Worm (Caenorhabditis elegans) whole organism, L4/young adult: ENCODE results near the gene tpp-2.

ENCODE experiments used
- W03F9.2 ChIP-seq: fragments of 150-350 bp; optimal IDR thresholded peaks from 2 replicates; lab custom pipeline; 2014; ENCODE audit warnings: missing biosample characterization, missing genetic modification characterization
- dao-5 ChIP-seq: sonication (generic microtip); optimal IDR thresholded peaks from 2 replicates; lab custom pipeline; 2016; ENCODE audit warnings: missing genotype, missing genetic modification characterization, moderate library complexity, missing compliant biosample characterization
- him-1 ChIP-seq: sonication (generic microtip); optimal IDR thresholded peaks from 2 replicates; lab custom pipeline; 2016; ENCODE audit warnings: missing genotype, missing genetic modification reagents, missing genetic modification characterization, missing compliant biosample characterization

tpp-2 gene

DNA sequence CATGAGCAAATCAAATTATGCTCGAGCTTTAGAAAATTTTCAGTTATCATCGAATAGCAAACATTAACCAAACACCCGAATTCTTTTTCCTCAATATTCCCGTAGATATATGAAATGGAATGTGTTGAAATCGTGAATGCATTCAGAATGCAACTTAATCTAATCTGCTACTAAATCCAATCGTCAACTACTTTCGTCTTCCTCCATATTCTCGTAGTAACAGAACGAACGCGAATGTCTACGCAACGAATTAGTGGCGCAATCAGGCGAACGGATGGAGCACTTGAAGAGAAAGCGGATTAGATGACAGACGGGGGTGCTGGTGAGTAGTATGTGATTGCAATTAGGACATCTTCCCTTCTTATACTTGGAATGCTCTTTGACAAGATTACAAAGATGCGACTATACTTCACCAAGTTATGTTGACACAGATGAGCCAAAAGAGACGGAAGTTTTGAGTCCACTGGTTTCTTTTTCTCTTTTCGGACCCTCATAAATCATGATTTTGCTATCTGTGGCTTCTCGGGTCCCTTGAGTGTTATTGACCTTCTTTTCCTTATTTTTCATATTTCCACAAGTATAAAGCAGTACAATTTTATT lies 16.5 kb upstream of the tpp-2 start:
- TF ChIP-seq dao-5 (tag; lab: Kevin White, UChicago) (no peak), him-1 (tag; lab: Kevin White, UChicago) (no peak), W03F9.2 (tag; lab: Kevin White, UChicago) (no peak)

DNA sequence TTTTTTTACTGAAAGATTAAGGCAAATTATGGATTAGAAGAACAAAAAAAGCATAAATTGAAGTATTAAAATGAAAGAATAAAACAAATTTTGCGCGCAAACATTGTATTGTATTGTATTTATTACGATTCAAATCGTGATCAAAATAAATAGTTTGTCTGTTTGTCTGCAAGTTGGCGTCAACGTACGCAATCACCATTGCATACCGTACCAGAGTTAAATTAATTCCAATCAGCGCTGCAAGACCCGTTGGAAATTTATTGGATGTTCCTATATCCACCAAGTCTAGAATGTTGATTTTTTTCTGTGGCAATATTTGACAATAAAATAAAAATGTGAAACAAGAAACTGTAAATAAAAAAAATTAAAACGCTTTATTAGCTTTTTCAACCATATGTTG lies 15.8 kb upstream of the tpp-2 start, which contains the start of gene heri-1:
Gene heri-1 (minus strand): TSS at position 8 of the 400 bp plus-strand sequence.
- TF ChIP-seq W03F9.2 (tag; lab: Kevin White, UChicago): no peak
- TF ChIP-seq dao-5 (tag; lab: Kevin White, UChicago): no peak
- no peak for TF ChIP-seq him-1 (tag; lab: Kevin White, UChicago)

DNA sequence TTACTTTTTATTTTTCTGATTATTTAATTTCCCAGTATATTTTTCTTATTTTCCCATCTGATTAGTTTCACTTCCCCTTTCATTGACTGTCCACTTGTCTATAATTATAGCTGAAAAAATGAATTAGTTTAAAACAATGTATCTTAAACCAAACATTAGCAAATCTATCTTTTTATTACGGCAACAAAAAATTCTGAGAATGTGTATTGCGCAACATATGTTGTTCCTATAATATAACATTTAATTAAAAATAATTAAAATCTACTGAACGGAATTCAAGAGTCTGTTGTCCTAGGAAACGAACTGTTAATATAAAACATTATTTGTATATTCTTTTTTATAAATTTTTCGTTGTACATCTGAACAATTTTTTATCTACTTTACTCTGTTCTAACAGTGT lies 12.6 kb upstream of the tpp-2 start:
- TF ChIP-seq him-1 (tag; lab: Kevin White, UChicago) (no peak), dao-5 (tag; lab: Kevin White, UChicago) (no peak), W03F9.2 (tag; lab: Kevin White, UChicago) (no peak)

DNA sequence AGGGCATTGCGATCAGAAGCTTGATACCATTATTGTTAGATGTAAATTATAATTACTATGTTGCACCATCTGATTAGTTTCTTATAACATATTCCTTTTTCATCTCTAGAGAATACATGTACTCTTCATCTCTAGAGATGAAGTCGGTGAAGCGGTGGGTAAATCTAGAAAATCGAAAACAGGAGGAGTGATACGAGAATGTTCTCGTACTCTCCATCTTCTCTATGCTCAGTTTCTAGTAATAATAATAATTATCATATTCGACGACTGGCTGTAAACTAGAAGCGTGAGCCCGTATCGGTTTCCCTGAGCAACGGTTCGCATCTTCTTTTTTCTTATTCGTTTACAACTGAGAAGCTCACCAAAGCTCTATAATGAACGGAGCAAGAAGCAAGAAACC lies 10.4 kb upstream of the tpp-2 start:
- TF ChIP-seq him-1 (tag; lab: Kevin White, UChicago) (no peak), W03F9.2 (tag; lab: Kevin White, UChicago) (no peak), dao-5 (tag; lab: Kevin White, UChicago) (no peak)

DNA sequence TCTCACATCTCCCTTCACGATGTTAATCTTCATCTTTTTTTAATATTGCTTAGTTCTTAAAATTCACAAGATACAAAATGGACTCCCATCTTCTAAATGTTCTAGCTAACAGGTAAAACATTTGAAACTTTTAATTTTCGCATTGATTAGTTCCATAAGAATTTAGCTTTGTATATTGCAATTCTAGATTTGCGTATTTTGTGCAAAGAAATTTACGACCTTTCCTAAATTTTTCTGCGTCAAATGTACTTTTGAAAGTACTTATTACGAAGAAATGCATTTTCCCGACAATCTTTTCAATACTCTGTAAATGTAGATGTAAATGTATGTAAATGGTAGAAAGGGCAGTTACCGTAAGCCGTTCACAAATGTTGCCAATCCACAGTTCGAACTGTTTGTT lies 6.6 kb upstream of the tpp-2 start:
- TF ChIP-seq dao-5 (tag; lab: Kevin White, UChicago) (no peak), him-1 (tag; lab: Kevin White, UChicago) (no peak), W03F9.2 (tag; lab: Kevin White, UChicago) (no peak)

DNA sequence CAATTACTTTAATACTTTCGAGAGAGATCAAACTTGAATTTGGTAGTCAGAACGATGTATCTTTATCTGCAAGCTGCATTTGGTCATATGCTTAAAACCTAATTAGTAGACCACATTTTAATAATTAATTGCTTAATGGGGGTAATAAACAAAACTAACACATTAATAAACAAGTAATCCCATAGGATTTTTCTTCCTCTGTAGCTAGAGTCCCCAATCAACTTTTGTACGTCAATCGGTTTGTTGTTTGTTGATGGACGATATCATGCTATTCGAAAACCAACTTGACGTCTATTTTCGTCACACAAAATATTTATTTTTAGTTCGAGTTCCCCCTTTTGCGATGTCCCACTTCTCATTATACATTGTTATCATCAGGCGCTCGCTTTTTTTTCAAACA lies 4.1 kb upstream of the tpp-2 start:
- TF ChIP-seq dao-5 (tag; lab: Kevin White, UChicago) (no peak), W03F9.2 (tag; lab: Kevin White, UChicago) (no peak), him-1 (tag; lab: Kevin White, UChicago) (no peak)

DNA sequence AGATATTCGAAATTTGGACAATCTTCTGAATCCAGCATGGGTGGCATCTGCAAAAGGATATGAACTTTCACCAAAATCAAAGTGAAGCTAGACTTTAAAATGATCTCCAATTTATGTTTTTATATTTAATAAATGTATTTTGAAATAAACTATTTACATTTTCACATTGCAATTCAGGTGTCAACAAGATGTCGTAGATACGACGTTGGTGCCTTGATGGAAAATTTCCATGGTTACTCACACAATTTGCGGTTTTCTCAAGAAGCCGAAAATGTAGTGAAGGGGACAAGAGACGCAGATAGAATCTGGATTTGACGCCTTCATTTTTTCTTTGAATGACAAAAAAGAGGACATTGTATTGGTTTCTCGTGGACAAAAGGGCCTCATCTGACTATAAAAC lies 2.1 kb upstream of the tpp-2 start, which contains the start of gene rgs-3:
Gene rgs-3 (plus strand): TSS at position 301 of the 400 bp plus-strand sequence.
- TF ChIP-seq W03F9.2 (tag; lab: Kevin White, UChicago): no peak
- TF ChIP-seq dao-5 (tag; lab: Kevin White, UChicago): no peak
- no peak for TF ChIP-seq him-1 (tag; lab: Kevin White, UChicago)

DNA sequence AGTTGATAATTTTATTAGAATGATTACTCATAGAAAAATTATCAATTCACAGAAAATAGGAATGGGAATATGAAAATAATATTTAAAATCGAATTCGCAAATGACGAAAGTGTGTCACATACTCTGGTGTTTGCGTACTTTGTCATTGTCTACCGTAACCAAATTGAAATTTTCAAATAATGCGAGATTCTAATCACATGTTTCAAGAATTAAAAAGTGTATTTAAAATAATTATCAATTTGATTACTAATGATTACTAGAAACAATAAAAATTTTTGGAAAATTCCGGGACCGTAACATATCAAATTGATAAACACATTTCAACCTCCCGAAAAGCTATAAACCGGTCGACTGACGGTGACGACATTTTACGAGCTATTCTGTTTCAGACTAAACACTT lies 6.0 kb downstream of the tpp-2 start, which contains the start of the genes fbf-2 and nspg-3:
Gene fbf-2 (minus strand): TSS at position 101 of the 400 bp plus-strand sequence.
Gene nspg-3 (plus strand): TSS at position 388 of the 400 bp plus-strand sequence.
- TF ChIP-seq him-1 (tag; lab: Kevin White, UChicago) (no peak), W03F9.2 (tag; lab: Kevin White, UChicago) (no peak), dao-5 (tag; lab: Kevin White, UChicago) (no peak)

DNA sequence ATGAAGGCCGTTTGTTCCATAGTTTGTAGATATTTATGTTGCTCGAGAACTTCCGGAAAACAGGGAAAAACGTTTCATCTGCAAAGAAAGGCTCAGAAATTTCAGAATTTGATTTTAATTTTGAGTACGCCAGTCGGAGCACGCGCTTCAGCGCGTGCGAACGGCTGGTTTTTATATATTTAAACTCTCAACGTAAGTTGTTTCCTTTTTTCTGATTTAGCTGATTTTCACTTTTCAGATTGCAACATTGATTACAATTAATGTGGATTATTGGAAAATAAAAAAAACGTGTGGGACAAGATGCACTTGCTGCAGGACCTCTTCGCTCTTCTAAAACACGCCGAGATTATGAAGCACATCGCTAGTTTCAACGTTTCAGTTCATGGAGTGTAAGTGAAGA lies 14.8 kb downstream of the tpp-2 start, which contains the start of gene F21H12.3:
Gene F21H12.3 (plus strand): TSS at position 301 of the 400 bp plus-strand sequence.
- no peak for TF ChIP-seq dao-5 (tag; lab: Kevin White, UChicago)
- no peak for TF ChIP-seq him-1 (tag; lab: Kevin White, UChicago)
- no peak for TF ChIP-seq W03F9.2 (tag; lab: Kevin White, UChicago)

DNA sequence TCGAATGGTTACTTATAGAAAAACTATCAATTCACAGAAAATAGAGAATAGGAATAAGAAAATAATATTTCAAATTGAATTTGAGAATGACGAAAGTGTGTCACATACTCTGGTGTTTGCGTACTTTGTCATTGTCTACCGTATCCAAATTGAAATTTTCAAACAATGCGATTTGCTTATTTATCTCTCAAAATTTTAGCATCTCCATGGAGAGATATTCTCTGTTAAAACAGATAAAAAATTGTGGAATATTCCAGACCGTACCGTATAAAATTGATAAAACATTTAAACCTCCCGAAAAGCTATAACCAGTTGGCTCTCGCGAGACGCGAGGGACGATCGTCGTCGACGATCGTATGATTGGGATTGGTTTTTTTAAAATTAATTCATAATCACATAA lies 16.7 kb downstream of the tpp-2 start, which contains the start of gene fbf-1:
Gene fbf-1 (minus strand): TSS at position 101 of the 400 bp plus-strand sequence.
- TF ChIP-seq W03F9.2 (tag; lab: Kevin White, UChicago): no peak
- no peak for TF ChIP-seq him-1 (tag; lab: Kevin White, UChicago)
- no peak for TF ChIP-seq dao-5 (tag; lab: Kevin White, UChicago)

DNA sequence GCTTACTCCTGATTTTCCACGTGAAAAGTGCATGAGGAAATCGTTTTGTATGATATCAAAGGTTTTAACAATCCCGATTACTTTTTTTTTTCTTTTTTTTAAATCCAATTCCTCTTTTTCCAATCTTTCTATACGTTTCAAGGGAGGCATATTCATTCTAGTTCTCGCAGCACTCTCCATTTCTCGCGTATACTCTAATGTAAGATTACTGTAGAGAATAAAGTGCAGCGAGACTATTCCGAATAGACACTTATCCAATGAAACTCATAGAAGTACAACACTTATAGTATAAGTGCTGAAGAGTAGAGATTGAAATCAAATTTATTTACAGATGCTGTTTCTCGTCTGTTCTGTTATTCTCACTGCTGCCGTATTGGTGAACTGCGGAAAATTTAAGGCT lies 19.8 kb downstream of the tpp-2 start, which contains the start of gene H12I13.6:
Gene H12I13.6 (plus strand): TSS at position 301 of the 400 bp plus-strand sequence.
- TF ChIP-seq W03F9.2 (tag; lab: Kevin White, UChicago) (no peak), dao-5 (tag; lab: Kevin White, UChicago) (no peak), him-1 (tag; lab: Kevin White, UChicago) (no peak)

DNA sequence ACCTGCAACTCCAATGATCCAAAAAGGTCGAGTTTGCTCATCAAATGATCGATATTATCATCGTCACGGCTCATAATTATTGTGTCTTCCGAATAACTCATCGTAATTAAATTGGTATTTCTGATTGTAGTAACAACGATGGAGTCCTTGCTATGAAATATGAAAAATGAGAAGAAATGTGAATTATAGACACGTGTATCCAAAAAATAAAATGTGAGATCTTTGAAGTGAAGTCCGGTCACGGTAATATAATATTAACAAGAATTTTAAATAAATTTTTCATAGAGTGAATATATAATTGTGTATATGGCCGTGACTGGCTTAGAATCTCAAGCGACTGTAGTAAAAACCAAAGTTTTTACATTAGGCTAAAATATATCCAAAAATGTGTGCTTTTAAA lies 30.3 kb downstream of the tpp-2 start, which contains the start of gene H12I13.1:
Gene H12I13.1 (minus strand): TSS at position 101 of the 400 bp plus-strand sequence.
- TF ChIP-seq him-1 (tag; lab: Kevin White, UChicago): no peak
- no peak for TF ChIP-seq W03F9.2 (tag; lab: Kevin White, UChicago)
- no peak for TF ChIP-seq dao-5 (tag; lab: Kevin White, UChicago)

DNA sequence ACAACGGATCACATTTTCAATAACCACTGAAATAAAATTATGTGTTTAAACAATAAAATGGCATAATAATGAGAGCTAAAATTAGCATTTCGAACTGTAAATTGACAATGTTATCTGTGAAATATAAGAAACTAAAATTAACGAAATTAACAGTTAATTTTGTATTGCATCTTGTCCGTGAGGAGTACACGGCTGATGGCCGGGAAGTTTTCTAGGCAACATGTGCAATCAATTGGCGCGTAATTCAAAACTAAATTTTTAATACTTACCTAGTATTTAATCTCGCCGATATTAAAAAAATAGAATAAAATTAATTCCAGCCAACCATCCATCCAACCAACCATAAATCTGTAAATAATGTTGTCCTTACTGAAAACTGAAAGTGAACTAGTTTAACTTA lies 35.9 kb downstream of the tpp-2 start:
- TF ChIP-seq him-1 (tag; lab: Kevin White, UChicago) (peak; percentile 40), dao-5 (tag; lab: Kevin White, UChicago) (no peak), W03F9.2 (tag; lab: Kevin White, UChicago) (peak; percentile 69)
